Fruit fly (Drosophila melanogaster): ENCODE data around the gene CG42853.

- TF ChIP-seq Myc (optimal IDR thresholded peaks at IDR 0.05) (no peak), h (optimal IDR thresholded peaks at IDR 0.05) (no peak), insv (optimal IDR thresholded peaks at IDR 0.05) (no peak), psq (optimal IDR thresholded peaks at IDR 0.05) (no peak), ttk (optimal IDR thresholded peaks at IDR 0.05) (no peak), Sin3A (optimal IDR thresholded peaks at IDR 0.05) (no peak)
Measured at dm6 chr3L:18162174-18162690, 40.4 kb upstream of the CG42853 start, which contains the start of gene CG13699.

All from Kc167 (cell line).